Fruit fly (Drosophila melanogaster) Kc167 (cell line): ENCODE results near the gene GILT3.

Source experiments
- h ChIP-seq: fragments of >200 bp; optimal IDR thresholded peaks from 3 replicates; lab custom pipeline; 2018; ENCODE audit warnings: missing external identifiers
- psq ChIP-seq: fragments of >200 bp; optimal IDR thresholded peaks from 2 replicates; lab custom pipeline; 2017; ENCODE audit warnings: missing external identifiers

dm6 chr3R:23642836-23643235, 34.3 kb upstream of the GILT3 start:
- TF ChIP-seq h (lab: Kevin White, UChicago) = no peak
- no peak for TF ChIP-seq psq (lab: Kevin White, UChicago)
